Worm (Caenorhabditis elegans) whole organism, L4/young adult: ENCODE data around the gene ins-1.

Experiments used
- W03F9.2 ChIP-seq: fragments of 150-350 bp; optimal IDR thresholded peaks from 2 replicates; lab custom pipeline; 2014; ENCODE audit warnings: missing biosample characterization, missing genetic modification characterization
- dao-5 ChIP-seq: sonication (generic microtip); optimal IDR thresholded peaks from 2 replicates; lab custom pipeline; 2016; ENCODE audit warnings: missing genotype, missing genetic modification characterization, moderate library complexity, missing compliant biosample characterization
- him-1 ChIP-seq: sonication (generic microtip); optimal IDR thresholded peaks from 2 replicates; lab custom pipeline; 2016; ENCODE audit warnings: missing genotype, missing genetic modification reagents, missing genetic modification characterization, missing compliant biosample characterization

ins-1 gene

DNA sequence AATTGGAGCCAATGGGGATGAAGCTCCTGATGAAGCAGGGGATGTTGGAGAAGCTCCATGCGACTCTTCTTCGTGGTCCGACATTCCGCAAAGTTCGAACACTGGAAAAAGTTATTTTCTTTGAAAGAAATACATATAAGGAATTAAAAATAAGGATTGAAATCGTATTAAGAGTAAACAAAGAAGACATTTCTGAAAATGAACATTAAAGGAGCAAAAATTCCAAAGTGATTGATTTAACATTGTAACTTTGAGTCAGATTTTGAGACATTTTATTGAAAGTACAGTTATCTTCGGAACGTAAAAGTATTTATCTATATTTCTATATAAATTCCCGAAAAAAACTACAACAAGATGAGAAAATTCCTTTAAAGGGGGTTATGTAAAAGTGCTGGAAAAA lies 12.0 kb upstream of the ins-1 start, which contains the start of gene F13B12.1:
Gene F13B12.1, minus strand, starts transcription at position 101 of the 400 bp plus-strand sequence.
- no peak for TF ChIP-seq him-1 (tag; lab: Kevin White, UChicago)
- no peak for TF ChIP-seq dao-5 (tag; lab: Kevin White, UChicago)

DNA sequence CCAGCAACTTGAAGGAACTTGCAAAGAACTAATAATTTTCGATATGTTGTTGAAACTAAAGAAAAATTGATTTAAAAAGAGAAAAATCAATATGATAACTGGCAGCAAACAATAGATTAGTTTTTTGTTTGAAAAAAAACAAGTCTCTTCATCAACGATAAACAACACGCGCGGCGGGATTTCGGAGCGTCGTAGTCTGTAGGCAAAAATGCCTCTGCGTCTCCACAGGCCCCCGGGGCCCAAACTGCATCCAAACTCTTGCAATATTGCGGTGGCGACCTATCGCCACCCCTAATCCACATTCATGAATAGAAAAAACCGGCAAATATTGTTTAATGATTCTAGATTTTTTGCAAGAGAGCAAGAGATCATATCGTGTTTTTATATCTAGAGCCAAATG lies 11.4 kb upstream of the ins-1 start:
- TF ChIP-seq W03F9.2, result no peak
- TF ChIP-seq him-1 (tag; lab: Kevin White, UChicago), result no peak
- TF ChIP-seq dao-5 (tag; lab: Kevin White, UChicago), result no peak

DNA sequence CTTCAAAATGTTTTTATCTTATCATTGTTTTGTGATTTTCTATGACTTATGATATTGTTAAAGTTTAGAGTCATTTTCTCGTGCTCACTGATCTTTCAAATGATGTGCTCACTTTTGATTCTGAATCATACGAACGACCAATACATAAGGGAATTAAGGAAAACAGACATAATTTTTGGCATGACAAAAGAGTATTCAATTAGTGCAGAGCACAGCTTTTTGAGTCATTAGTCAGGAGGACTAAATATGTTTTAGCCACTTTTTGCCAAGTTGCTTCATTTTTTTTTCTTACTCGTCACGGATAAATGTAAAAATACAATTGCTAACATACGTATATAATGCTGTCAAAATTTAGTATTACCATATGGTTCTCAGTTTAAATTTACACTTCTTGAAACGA lies 7.4 kb upstream of the ins-1 start, which contains the start of gene F13B12.2:
Gene F13B12.2, minus strand, starts transcription at position 2 of the 400 bp plus-strand sequence.
- TF ChIP-seq dao-5 (tag; lab: Kevin White, UChicago), result no peak
- TF ChIP-seq W03F9.2, result no peak
- TF ChIP-seq him-1 (tag; lab: Kevin White, UChicago), result no peak

DNA sequence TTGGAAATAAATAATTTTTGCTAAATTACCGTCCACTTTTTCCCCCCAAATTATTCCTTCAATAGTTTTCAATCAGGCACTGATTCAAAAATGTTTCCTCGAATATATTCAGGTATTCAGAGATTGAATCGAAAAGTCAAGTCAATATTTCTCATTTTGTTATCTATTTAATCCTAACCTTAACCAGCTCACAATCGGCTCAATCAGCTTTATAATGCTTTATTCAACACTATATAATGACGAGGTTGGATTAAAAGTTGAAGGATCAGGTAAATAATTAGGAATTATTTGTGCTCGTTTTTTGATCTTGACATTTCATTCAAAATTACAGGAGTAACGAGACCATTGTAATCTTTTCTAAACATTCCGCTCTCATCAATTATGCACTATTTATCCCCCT lies 6.0 kb upstream of the ins-1 start:
- TF ChIP-seq W03F9.2, result no peak
- TF ChIP-seq dao-5 (tag; lab: Kevin White, UChicago), result no peak
- no peak for TF ChIP-seq him-1 (tag; lab: Kevin White, UChicago)

DNA sequence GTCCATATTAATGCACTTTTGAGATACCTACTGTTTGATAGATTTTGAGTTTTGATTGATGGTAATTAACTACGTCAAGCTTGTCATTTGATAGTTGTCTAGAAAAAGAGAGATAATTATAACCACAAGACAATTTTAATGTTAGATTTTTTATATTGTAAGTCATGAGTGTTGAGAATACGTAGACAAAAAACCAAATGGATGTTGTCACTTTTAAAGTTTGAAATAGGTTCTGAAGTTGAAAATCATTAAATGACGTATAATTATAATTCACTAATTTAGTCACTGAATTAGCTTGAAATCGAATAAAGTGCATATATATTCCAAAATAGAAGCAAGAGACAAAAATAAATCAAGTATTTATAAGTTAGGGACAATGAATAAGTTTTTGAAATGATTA lies 613 bp downstream of the ins-1 start:
- TF ChIP-seq him-1 (tag; lab: Kevin White, UChicago), result no peak

DNA sequence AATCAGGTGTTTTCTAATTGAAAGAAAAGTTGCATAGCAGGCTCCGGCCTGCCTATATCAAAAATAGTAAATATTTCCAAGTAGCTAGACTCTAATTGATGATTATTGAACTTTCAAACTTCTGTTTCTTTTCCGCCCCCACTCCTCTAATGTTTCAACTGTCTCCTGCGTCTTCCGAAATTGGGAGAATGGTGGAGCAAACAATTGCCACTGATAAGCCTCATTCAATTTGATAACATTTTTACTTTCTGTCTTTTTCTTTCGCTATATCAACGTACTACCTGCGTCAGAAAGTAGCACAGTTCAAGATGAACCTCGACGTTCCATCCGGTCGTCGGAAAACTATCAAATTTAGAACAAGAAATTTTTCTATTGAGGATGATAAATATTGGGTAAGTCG lies 2.4 kb downstream of the ins-1 start, which contains the start of gene F13B12.3:
Gene F13B12.3, plus strand, starts transcription at position 223 of the 400 bp plus-strand sequence.
- TF ChIP-seq W03F9.2, result no peak
- no peak for TF ChIP-seq him-1 (tag; lab: Kevin White, UChicago)
- no peak for TF ChIP-seq dao-5 (tag; lab: Kevin White, UChicago)

DNA sequence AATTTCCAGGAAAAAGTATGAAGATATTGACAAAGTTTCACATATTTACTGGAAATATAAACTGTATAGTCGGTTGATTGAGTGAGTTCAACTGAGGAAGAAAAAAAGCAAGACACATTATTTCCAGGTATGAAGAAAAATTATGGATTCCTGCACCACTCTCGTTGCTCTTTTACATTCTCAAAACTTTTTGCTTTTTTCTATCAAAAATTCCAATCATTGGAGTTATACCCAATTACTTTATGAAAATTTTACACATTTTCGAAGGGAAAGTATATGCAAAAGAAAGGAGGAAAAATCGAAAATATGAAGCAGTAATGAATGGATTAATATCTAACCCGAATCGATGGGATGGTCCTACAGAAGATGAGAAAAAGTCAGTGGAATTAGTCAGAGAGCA lies 6.4 kb downstream of the ins-1 start:
- TF ChIP-seq dao-5 (tag; lab: Kevin White, UChicago), result no peak
- TF ChIP-seq W03F9.2, result no peak
- TF ChIP-seq him-1 (tag; lab: Kevin White, UChicago), result no peak

DNA sequence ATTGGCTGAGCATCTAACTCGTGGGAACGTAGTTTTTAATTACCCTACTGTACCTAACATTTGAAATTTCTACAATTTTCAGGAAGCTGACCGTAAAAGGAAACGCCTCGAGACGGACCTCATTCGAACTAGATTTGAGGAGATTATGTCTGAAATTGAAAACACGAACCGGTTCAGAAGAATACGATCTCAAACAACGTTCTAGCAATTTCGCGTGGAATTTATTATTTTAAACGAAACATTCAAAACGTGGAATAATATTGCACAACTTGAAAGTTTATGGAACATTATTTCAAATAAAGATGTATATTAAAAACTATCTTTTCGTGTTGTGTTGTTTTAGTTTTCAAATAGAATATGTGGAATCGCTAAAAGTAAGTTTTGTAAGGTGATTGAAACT lies 7.0 kb downstream of the ins-1 start, which contains the start of gene F13B12.7:
Gene F13B12.7, plus strand, starts transcription at position 301 of the 400 bp plus-strand sequence.
- TF ChIP-seq dao-5 (tag; lab: Kevin White, UChicago), result no peak
- TF ChIP-seq him-1 (tag; lab: Kevin White, UChicago), result no peak
- no peak for TF ChIP-seq W03F9.2

DNA sequence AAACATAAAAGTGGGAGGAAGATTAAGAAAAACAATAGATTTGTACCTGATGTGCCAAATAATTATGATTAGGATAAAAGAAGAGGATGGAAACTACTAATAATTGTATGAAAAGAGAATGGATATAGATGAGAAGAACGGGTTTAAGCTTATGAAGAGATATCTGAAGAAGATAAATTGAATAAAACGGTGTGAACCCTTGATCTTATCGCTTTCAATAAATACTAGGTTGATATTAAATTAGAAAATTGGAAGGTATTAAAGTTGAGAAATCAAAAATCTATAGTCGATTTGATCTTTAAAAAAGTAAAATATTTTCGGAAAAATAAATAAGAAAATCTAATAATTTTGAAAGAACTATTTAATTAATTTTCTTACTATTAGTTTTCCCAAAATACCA lies 13.3 kb downstream of the ins-1 start, which contains the start of gene F13B12.4:
Gene F13B12.4, minus strand, starts transcription at position 101 of the 400 bp plus-strand sequence.
- TF ChIP-seq him-1 (tag; lab: Kevin White, UChicago) (no peak), dao-5 (tag; lab: Kevin White, UChicago) (no peak), W03F9.2 (no peak)

DNA sequence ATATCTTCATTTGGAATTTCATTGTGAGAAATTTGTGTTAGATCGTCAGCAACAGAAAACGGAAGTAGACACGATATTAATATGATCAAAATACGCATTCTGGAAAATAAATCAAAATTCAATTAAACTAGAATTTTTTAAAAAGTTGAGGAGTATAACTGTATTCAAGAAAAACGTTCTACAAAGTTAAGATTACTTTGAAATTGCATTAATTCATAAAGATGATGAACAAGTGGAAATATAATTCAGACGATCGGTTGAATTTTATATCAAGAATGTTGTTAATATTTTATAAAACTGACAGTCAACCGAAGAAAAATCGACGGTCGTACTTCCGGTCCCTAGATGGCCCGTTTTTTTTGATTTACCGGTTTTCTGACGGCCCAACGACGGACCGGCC lies 16.5 kb downstream of the ins-1 start, which contains the start of gene F01D4.8:
Gene F01D4.8, minus strand, starts transcription at position 101 of the 400 bp plus-strand sequence.
- TF ChIP-seq him-1 (tag; lab: Kevin White, UChicago) (no peak), W03F9.2 (no peak), dao-5 (tag; lab: Kevin White, UChicago) (no peak)

DNA sequence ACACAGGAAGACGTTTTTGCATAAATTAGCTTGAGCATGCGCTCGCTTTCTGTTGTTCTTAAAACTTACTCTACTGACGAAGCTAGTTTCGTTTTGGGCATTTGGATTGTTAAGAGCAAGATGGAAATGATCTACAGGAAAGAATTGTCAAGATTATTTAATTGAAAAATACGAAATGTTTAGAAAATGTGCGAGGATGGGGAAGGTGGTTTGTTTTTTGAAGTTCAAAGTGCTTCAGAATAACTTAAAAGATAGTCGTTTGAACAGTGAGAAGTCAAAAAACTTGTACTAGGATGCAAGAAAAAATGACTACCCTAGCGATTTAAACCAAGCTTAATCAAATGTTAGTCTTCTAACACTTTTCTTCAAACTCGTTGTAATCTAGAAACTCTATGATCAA lies 20.6 kb downstream of the ins-1 start, which contains the start of gene srb-17:
Gene srb-17, minus strand, starts transcription at position 101 of the 400 bp plus-strand sequence.
- TF ChIP-seq W03F9.2 (no peak), him-1 (tag; lab: Kevin White, UChicago) (no peak), dao-5 (tag; lab: Kevin White, UChicago) (no peak)

DNA sequence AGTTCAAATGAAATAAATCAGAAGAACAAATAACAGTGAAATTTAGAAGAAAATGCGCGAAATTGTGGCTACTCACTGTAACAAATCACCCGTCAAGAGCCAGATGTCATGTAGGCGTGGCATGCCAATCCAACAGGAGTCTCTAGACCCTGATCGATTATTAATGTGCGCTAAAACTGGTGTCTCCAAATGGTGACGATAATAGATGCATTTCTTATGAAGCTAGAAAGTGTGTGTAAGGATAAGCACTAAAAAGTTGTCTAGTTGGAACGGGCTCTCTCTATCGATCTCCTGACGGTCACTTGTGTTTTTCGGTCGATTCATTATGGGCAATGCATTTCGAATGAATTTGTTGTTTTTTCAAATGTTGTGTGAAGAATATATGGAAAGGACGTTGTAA lies 25.3 kb downstream of the ins-1 start, which contains the start of gene mec-3:
Gene mec-3, minus strand, starts transcription at position 101 of the 400 bp plus-strand sequence.
- TF ChIP-seq dao-5 (tag; lab: Kevin White, UChicago), result no peak
- no peak for TF ChIP-seq him-1 (tag; lab: Kevin White, UChicago)
- no peak for TF ChIP-seq W03F9.2

DNA sequence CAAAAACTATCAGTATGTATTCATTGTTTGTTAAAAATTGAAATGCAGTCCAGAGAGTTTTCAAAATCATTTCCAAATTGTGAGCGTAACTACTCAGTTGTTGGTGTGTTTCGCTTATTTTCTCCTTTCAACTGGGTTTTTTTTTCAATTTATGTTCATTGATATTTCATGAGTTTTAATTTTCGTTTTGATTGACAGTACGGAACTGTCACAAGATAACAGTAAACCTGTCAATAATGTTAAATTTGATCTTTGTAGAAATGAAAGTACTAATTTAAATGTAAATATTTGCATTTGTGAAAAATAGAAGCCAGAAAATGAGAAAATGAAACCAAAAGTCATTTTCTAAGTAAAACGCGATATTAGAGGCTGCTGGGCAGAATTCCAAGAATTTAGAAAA lies 26.1 kb downstream of the ins-1 start:
- TF ChIP-seq dao-5 (tag; lab: Kevin White, UChicago) (no peak), W03F9.2 (no peak), him-1 (tag; lab: Kevin White, UChicago) (no peak)

DNA sequence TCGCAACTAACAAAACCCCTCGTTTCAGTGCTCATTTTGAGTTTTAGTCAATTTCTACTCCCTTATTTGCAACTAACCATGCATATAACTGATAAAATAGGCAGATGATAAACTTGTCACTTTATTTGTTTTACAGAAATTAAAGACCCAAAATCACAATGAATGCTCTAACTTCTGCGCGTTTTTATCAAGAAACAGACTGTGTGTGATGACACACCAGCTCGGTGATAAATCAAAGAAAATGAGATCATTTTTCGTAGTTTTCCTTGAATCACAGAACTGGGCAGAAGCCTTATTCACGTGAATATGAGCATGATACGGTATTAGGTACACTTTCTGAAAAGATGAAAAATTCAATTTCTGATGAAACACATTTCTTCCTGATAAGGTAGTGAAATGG lies 26.6 kb downstream of the ins-1 start:
- TF ChIP-seq W03F9.2, result no peak
- TF ChIP-seq him-1 (tag; lab: Kevin White, UChicago), result no peak
- no peak for TF ChIP-seq dao-5 (tag; lab: Kevin White, UChicago)
